Worm (Caenorhabditis elegans) whole organism, L4/young adult: Measurements from ENCODE around the gene F23H11.4.

Source experiments
- dao-5 ChIP-seq: sonication (generic microtip); optimal IDR thresholded peaks from 2 replicates; lab custom pipeline; 2016; ENCODE audit warnings: missing genotype, missing genetic modification characterization, moderate library complexity, missing compliant biosample characterization
- him-1 ChIP-seq: sonication (generic microtip); optimal IDR thresholded peaks from 2 replicates; lab custom pipeline; 2016; ENCODE audit warnings: missing genotype, missing genetic modification reagents, missing genetic modification characterization, missing compliant biosample characterization

DNA sequence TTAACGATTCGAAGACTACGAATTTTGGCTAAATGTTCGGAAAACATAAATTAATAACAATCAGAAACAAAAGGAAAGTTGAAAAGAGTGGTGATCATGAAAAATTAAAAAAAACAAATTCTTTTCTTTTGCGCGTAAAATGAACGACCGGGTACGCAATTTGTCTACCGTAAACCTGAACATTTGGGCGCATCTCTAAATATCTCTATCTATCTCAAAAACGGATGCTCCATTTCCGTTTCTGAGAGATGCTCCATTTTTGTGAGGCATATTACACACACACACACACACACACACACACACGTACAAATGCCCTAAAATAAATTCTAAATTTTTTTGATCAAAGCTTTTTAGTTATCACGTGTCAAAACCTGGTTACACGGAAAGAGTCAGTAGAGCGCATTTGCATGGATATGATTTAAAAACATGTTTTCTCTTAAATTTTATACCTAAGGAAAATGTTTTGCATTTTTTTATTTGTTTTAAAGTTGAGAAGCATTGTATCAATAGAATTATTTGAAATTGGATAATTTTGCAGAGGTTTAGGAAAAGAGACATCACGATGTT is 18.3 kb downstream of the F23H11.4 start:
- no peak for TF ChIP-seq dao-5 (tag; lab: Kevin White, UChicago)
- TF ChIP-seq him-1 (tag; lab: Kevin White, UChicago) = no peak
